Fruit fly (Drosophila melanogaster) whole organism, embryonic: ENCODE data around the gene CG31960.

ENCODE experiments used
- Atf3 ChIP-seq: fragments of 200-800 bp; sonication (Bioruptor generic); optimal IDR thresholded peaks from 3 replicates; lab custom pipeline; 2016; ENCODE audit warnings: missing biosample characterization, missing genetic modification characterization
- B-H1 ChIP-seq: fragments of 200-800 bp; sonication (Bioruptor generic); IDR thresholded peaks from 3 replicates; pipeline ENCODE4 v1.3.6; 2022; ENCODE audit warnings: missing biosample characterization, missing genetic modification characterization
- CG10462 ChIP-seq: fragments of 200-800 bp; sonication (Bioruptor generic); optimal IDR thresholded peaks from 2 replicates; lab custom pipeline; 2016; ENCODE audit warnings: missing biosample characterization, missing genetic modification characterization
- CG11723 ChIP-seq: fragments of 200-800 bp; sonication (Bioruptor generic); optimal IDR thresholded peaks from 2 replicates; lab custom pipeline; 2017; ENCODE audit warnings: missing biosample characterization, mild to moderate bottlenecking, missing genetic modification characterization
- CG13123 ChIP-seq: fragments of 200-800 bp; sonication (Bioruptor generic); optimal IDR thresholded peaks from 2 replicates; lab custom pipeline; 2016; ENCODE audit warnings: missing biosample characterization, missing genetic modification characterization
- CG13624 ChIP-seq: fragments of 200-800 bp; sonication (Bioruptor generic); optimal IDR thresholded peaks from 2 replicates; lab custom pipeline; 2016; ENCODE audit warnings: missing biosample characterization, missing genetic modification characterization
- CG14050 ChIP-seq: fragments of 200-800 bp; sonication (Bioruptor generic); IDR thresholded peaks from 3 replicates; pipeline ENCODE4 v1.3.6; 2022; ENCODE audit warnings: missing biosample characterization, missing genetic modification characterization
- CG14710 ChIP-seq: fragments of 200-800 bp; sonication (Bioruptor generic); optimal IDR thresholded peaks from 3 replicates; lab custom pipeline; 2019; ENCODE audit warnings: missing biosample characterization, mild to moderate bottlenecking, missing genetic modification characterization, moderate library complexity
- CG15011 ChIP-seq: fragments of 200-800 bp; sonication (Bioruptor generic); optimal IDR thresholded peaks from 3 replicates; lab custom pipeline; 2018; ENCODE audit warnings: missing biosample characterization, mild to moderate bottlenecking, missing genetic modification characterization
- CG1529 ChIP-seq: fragments of 200-800 bp; sonication (Bioruptor generic); optimal IDR thresholded peaks from 3 replicates; lab custom pipeline; 2018; ENCODE audit warnings: missing biosample characterization, missing genetic modification characterization
- CG17829 ChIP-seq: fragments of 200-800 bp; optimal IDR thresholded peaks from 2 replicates; lab custom pipeline; 2019; ENCODE audit warnings: missing biosample characterization, mild to moderate bottlenecking, missing genetic modification characterization, moderate library complexity
- CG18476 ChIP-seq: fragments of 200-800 bp; sonication (Bioruptor generic); optimal IDR thresholded peaks from 2 replicates; lab custom pipeline; 2016; ENCODE audit warnings: missing biosample characterization, mild to moderate bottlenecking, missing genetic modification characterization
- CG2712 ChIP-seq: fragments of 200-800 bp; optimal IDR thresholded peaks from 3 replicates; lab custom pipeline; 2019; ENCODE audit warnings: missing biosample characterization, mild to moderate bottlenecking, missing genetic modification characterization, moderate library complexity
- CG2889 ChIP-seq: fragments of 200-800 bp; sonication (Bioruptor generic); IDR thresholded peaks from 3 replicates; pipeline ENCODE4 v1.3.6; 2022; ENCODE audit warnings: missing biosample characterization, missing genetic modification characterization
- CG32532 ChIP-seq: fragments of 200-800 bp; sonication (Bioruptor generic); IDR thresholded peaks from 2 replicates; pipeline ENCODE4 v1.3.6; 2022; ENCODE audit warnings: missing biosample characterization, missing genetic modification characterization
- CG34224 ChIP-seq: fragments of 200-800 bp; sonication (Bioruptor generic); IDR thresholded peaks from 3 replicates; pipeline ENCODE4 v1.3.6; 2022; ENCODE audit warnings: missing biosample characterization, missing genetic modification characterization; ENCODE audit not compliant: partially characterized antibody
- CG3838 ChIP-seq: fragments of 200-800 bp; sonication (Bioruptor generic); optimal IDR thresholded peaks from 3 replicates; lab custom pipeline; 2016; ENCODE audit warnings: missing biosample characterization, missing genetic modification characterization
- CG4730 ChIP-seq: fragments of 200-800 bp; sonication (Bioruptor generic); IDR thresholded peaks from 2 replicates; pipeline ENCODE4 v1.3.6; 2022; ENCODE audit warnings: missing biosample characterization, missing genetic modification characterization
- CG5245 ChIP-seq: fragments of 200-800 bp; sonication (Bioruptor generic); optimal IDR thresholded peaks from 3 replicates; lab custom pipeline; 2016; ENCODE audit warnings: missing biosample characterization, missing genetic modification characterization
- CG6272 ChIP-seq: fragments of 200-800 bp; sonication (Bioruptor generic); IDR thresholded peaks from 2 replicates; pipeline ENCODE4 v1.3.6; 2022; ENCODE audit warnings: missing biosample characterization, missing genetic modification characterization
- CG6791 ChIP-seq: fragments of 200-800 bp; sonication (Bioruptor generic); IDR thresholded peaks from 3 replicates; pipeline ENCODE4 v1.3.6; 2022; ENCODE audit warnings: missing biosample characterization, missing genetic modification characterization; ENCODE audit not compliant: partially characterized antibody
- CG7271 ChIP-seq: fragments of 200-800 bp; sonication (Bioruptor generic); optimal IDR thresholded peaks from 2 replicates; lab custom pipeline; 2018; ENCODE audit warnings: missing biosample characterization, mild to moderate bottlenecking, missing genetic modification characterization, moderate library complexity
- CG7786 ChIP-seq: fragments of 200-800 bp; sonication (Bioruptor generic); optimal IDR thresholded peaks from 2 replicates; lab custom pipeline; 2016; ENCODE audit warnings: missing biosample characterization, missing genetic modification characterization
- Chrac-16 ChIP-seq: fragments of 200-800 bp; sonication (Bioruptor generic); optimal IDR thresholded peaks from 3 replicates; lab custom pipeline; 2016; ENCODE audit warnings: missing biosample characterization, missing genetic modification characterization
- D19B ChIP-seq: fragments of 200-800 bp; sonication (Bioruptor generic); optimal IDR thresholded peaks from 2 replicates; lab custom pipeline; 2017; ENCODE audit warnings: missing biosample characterization, mild to moderate bottlenecking, missing genetic modification characterization
- H2.0 ChIP-seq: fragments of 200-800 bp; sonication (Bioruptor generic); IDR thresholded peaks from 2 replicates; pipeline ENCODE4 v1.3.6; 2022; ENCODE audit warnings: missing biosample characterization, missing genetic modification characterization
- Lhr ChIP-seq: fragments of 200-800 bp; sonication (Bioruptor generic); optimal IDR thresholded peaks from 3 replicates; lab custom pipeline; 2017; ENCODE audit warnings: mild to moderate bottlenecking, missing biosample characterization, missing genetic modification reagents, missing genetic modification characterization
- NC2α ChIP-seq: fragments of 200-800 bp; sonication (Bioruptor generic); optimal IDR thresholded peaks from 2 replicates; lab custom pipeline; 2016; ENCODE audit warnings: missing biosample characterization, missing genetic modification characterization
- Oli ChIP-seq: fragments of 200-800 bp; sonication (Bioruptor generic); optimal IDR thresholded peaks from 2 replicates; lab custom pipeline; 2018; ENCODE audit warnings: missing biosample characterization, mild to moderate bottlenecking, missing genetic modification characterization, moderate library complexity
- Ravus ChIP-seq: fragments of 200-800 bp; sonication (Bioruptor generic); IDR thresholded peaks from 2 replicates; pipeline ENCODE4 v1.3.6; 2022; ENCODE audit warnings: missing biosample characterization, missing genetic modification characterization
- Rfx ChIP-seq: fragments of 200-800 bp; sonication (Bioruptor generic); IDR thresholded peaks from 2 replicates; pipeline ENCODE4 v1.3.6; 2022; ENCODE audit warnings: missing biosample characterization, missing genetic modification characterization
- Ssrp ChIP-seq: fragments of 200-800 bp; sonication (Bioruptor generic); optimal IDR thresholded peaks from 2 replicates; lab custom pipeline; 2018; ENCODE audit warnings: missing biosample characterization, mild to moderate bottlenecking, missing genetic modification characterization, moderate library complexity
- Trl ChIP-seq, 3 experiments: fragments of >200 bp in 2 of 3; fragments of 200-800 bp in 1 of 3; sonication (Bioruptor generic) in 1 of 3; optimal IDR thresholded peaks; 2 replicates in 1 of 3; 3 replicates in 2 of 3; lab custom pipeline; 2016 to 2017; ENCODE audit warnings: missing biosample characterization in 1 of 3, missing genetic modification characterization in 1 of 3
- ap ChIP-seq: fragments of 200-800 bp; sonication (Bioruptor generic); IDR thresholded peaks from 2 replicates; pipeline ENCODE4 v1.3.6; 2022; ENCODE audit warnings: missing biosample characterization, missing genetic modification characterization
- cas ChIP-seq: fragments of 200-800 bp; sonication (Bioruptor generic); IDR thresholded peaks from 2 replicates; pipeline ENCODE4 v1.3.6; 2022; ENCODE audit warnings: missing biosample characterization, missing genetic modification characterization
- caup ChIP-seq: fragments of 200-800 bp; sonication (Bioruptor generic); optimal IDR thresholded peaks from 3 replicates; lab custom pipeline; 2017; ENCODE audit warnings: missing biosample characterization, mild to moderate bottlenecking, missing genetic modification characterization, moderate library complexity; ENCODE audit not compliant: severe bottlenecking
- chn ChIP-seq: fragments of 200-800 bp; sonication (Bioruptor generic); optimal IDR thresholded peaks from 2 replicates; lab custom pipeline; 2016; ENCODE audit warnings: missing biosample characterization, missing genetic modification characterization
- da ChIP-seq: fragments of 200-800 bp; sonication (Bioruptor generic); optimal IDR thresholded peaks from 2 replicates; lab custom pipeline; 2016; ENCODE audit warnings: missing biosample characterization, missing genetic modification characterization
- danr ChIP-seq: fragments of 200-800 bp; sonication (Bioruptor generic); IDR thresholded peaks from 2 replicates; pipeline ENCODE4 v1.3.6; 2022; ENCODE audit warnings: missing biosample characterization, missing genetic modification characterization
- dpn ChIP-seq, 2 experiments: fragments of 200-800 bp; sonication (Bioruptor generic); optimal IDR thresholded peaks; 3 replicates each; lab custom pipeline; 2016; ENCODE audit warnings: missing biosample characterization in 2 of 2, missing genetic modification characterization in 2 of 2
- eyg ChIP-seq: fragments of 200-800 bp; sonication (Bioruptor generic); optimal IDR thresholded peaks from 3 replicates; lab custom pipeline; 2016; ENCODE audit warnings: missing biosample characterization, missing genetic modification characterization
- fd102C ChIP-seq: fragments of 200-800 bp; sonication (Bioruptor generic); optimal IDR thresholded peaks from 2 replicates; lab custom pipeline; 2018; ENCODE audit warnings: missing biosample characterization, mild to moderate bottlenecking, missing genetic modification characterization, moderate library complexity
- gt ChIP-seq: fragments of 200-800 bp; sonication (Bioruptor generic); IDR thresholded peaks from 2 replicates; pipeline ENCODE4 v1.3.6; 2022; ENCODE audit warnings: missing biosample characterization, missing genetic modification characterization
- kah ChIP-seq: fragments of 200-800 bp; sonication (Bioruptor generic); optimal IDR thresholded peaks from 2 replicates; lab custom pipeline; 2018; ENCODE audit warnings: missing biosample characterization, mild to moderate bottlenecking, missing genetic modification characterization
- kni ChIP-seq: fragments of 200-800 bp; sonication (Bioruptor generic); optimal IDR thresholded peaks from 3 replicates; lab custom pipeline; 2017; ENCODE audit warnings: mild to moderate bottlenecking, missing biosample characterization, missing genetic modification reagents, missing genetic modification characterization
- row ChIP-seq: fragments of 200-800 bp; sonication (Bioruptor generic); IDR thresholded peaks from 3 replicates; pipeline ENCODE4 v1.3.6; 2022; ENCODE audit warnings: missing biosample characterization, missing genetic modification characterization
- sim ChIP-seq: fragments of 200-800 bp; sonication (Bioruptor generic); IDR thresholded peaks from 2 replicates; pipeline ENCODE4 v1.3.6; 2022; ENCODE audit warnings: missing biosample characterization, missing genetic modification characterization
- slou ChIP-seq: fragments of 200-800 bp; sonication (Bioruptor generic); optimal IDR thresholded peaks from 3 replicates; lab custom pipeline; 2016; ENCODE audit warnings: missing biosample characterization, missing genetic modification characterization
- sna ChIP-seq: fragments of 200-800 bp; sonication (Bioruptor generic); IDR thresholded peaks from 2 replicates; pipeline ENCODE4 v1.3.6; 2022; ENCODE audit warnings: missing biosample characterization, missing genetic modification characterization; ENCODE audit not compliant: partially characterized antibody
- tna ChIP-seq: fragments of 200-800 bp; sonication (Bioruptor generic); IDR thresholded peaks from 2 replicates; pipeline ENCODE4 v1.3.6; 2022; ENCODE audit warnings: missing biosample characterization, missing genetic modification characterization; ENCODE audit not compliant: partially characterized antibody

The CG31960 gene

DNA sequence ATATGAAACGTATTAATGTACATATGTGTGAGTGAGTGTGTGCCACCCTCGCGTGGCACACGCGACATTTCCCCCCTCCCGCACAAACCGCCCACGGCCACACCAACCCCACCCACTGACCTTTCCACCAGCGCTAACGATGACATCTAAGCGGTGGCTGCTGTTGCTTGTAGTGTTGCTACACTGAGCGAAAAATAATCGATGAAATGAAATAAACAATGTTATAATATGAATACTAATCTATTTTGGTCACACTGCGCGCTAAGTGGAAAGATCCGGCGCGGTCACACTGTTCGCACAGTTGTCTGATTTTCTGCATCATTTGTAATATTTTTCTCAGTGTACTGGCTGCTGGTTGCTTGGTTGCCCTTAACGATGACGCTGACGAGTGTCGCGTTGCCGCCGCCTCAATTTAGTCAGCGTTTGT is 47.5 kb downstream of the CG31960 start (continued):
- TF ChIP-seq CG32532 (GFP tag; lab: Robert Waterston, UW) (peak; percentile 90), H2.0 (GFP tag; lab: Robert Waterston, UW) (peak; percentile 95), B-H1 (GFP tag; lab: Robert Waterston, UW) (peak; percentile 90), CG1529 (GFP tag; lab: Kevin White, UChicago) (peak; percentile 97), Rfx (GFP tag; lab: Robert Waterston, UW) (peak; percentile 93), Oli (peak; percentile 97), cas (GFP tag; lab: Robert Waterston, UW) (peak; percentile 77; the same call in 1 of the 2 replicates), caup (GFP tag; lab: Kevin White, UChicago) (peak; percentile 91), CG13624 (peak; percentile 94), gt (GFP tag; lab: Robert Waterston, UW) (peak; percentile 93), Ssrp (tag; lab: Kevin White, UChicago) (peak; percentile 97), slou (GFP tag; lab: Kevin White, UChicago) (peak; percentile 93), eyg (GFP tag; lab: Kevin White, UChicago) (peak; percentile 84), CG2889 (peak; percentile 90), ap (peak; percentile 92), sna (no peak), Ravus (peak; percentile 87), CG5245 (GFP tag; lab: Kevin White, UChicago) (peak; percentile 99), CG14710 (tag; lab: Kevin White, UChicago) (peak; percentile 98), CG7786 (GFP tag; lab: Kevin White, UChicago) (peak; percentile 92), D19B (GFP tag; lab: Kevin White, UChicago) (peak; percentile 68), CG18476 (GFP tag; lab: Kevin White, UChicago) (peak; percentile 93), row (GFP tag; lab: Robert Waterston, UW) (peak; percentile 96), kni (GFP tag; lab: Kevin White, UChicago) (peak; percentile 85), CG6791 (GFP tag; lab: Robert Waterston, UW) (0 out of 3 replicates have a peak, but pooled peaks have one; percentile 15), CG10462 (GFP tag; lab: Kevin White, UChicago) (peak; percentile 96), kah (GFP tag; lab: Kevin White, UChicago) (peak; percentile 91), tna (no peak), Chrac-16 (GFP tag; lab: Kevin White, UChicago) (peak; percentile 98), CG15011 (GFP tag; lab: Kevin White, UChicago) (peak; percentile 87), fd102C (GFP tag; lab: Kevin White, UChicago) (peak; percentile 97), danr (GFP tag; lab: Robert Waterston, UW) (peak; percentile 91), CG11723 (GFP tag; lab: Kevin White, UChicago) (peak; percentile 92), chn (GFP tag; lab: Kevin White, UChicago) (peak; percentile 98), CG17829 (tag; lab: Kevin White, UChicago) (peak; percentile 98), dpn (GFP tag; optimal IDR thresholded peaks at IDR 0.05; lab: Kevin White, UChicago) (peak; percentile 96), sim (GFP tag; lab: Robert Waterston, UW) (peak; percentile 97), CG2712 (tag; lab: Kevin White, UChicago) (peak; percentile 98), Atf3 (GFP tag; lab: Kevin White, UChicago) (peak; percentile 97), CG3838 (GFP tag; lab: Kevin White, UChicago) (peak; percentile 90), CG34224 (GFP tag; lab: Robert Waterston, UW) (no peak; the same call in 2 of the 3 replicates), CG14050 (GFP tag; lab: Robert Waterston, UW) (peak; percentile 88), CG6272 (GFP tag; lab: Robert Waterston, UW) (peak; percentile 89), CG13123 (peak; percentile 93), CG4730 (peak; percentile 88), Lhr (GFP tag; lab: Kevin White, UChicago) (peak; percentile 97), da (peak; percentile 92), NC2α (GFP tag; lab: Kevin White, UChicago) (peak; percentile 94), CG7271 (peak; percentile 91), Trl (optimal IDR thresholded peaks at IDR 0.05; lab: Kevin White, UChicago) (no peak), Trl (GFP tag; optimal IDR thresholded peaks at IDR 0.05; lab: Kevin White, UChicago) (peak; percentile 97)
